Worm (Caenorhabditis elegans) whole organism, L1 larva: ENCODE measurements around the gene msra-1.

ENCODE experiments used
- C04F5.9 ChIP-seq: sonication (generic microtip); optimal IDR thresholded peaks from 2 replicates; lab custom pipeline; 2016; ENCODE audit warnings: missing genetic modification characterization, missing compliant biosample characterization
- aly-2 ChIP-seq: fragments of 150-350 bp; optimal IDR thresholded peaks from 2 replicates; lab custom pipeline; 2014; ENCODE audit warnings: missing biosample characterization, missing genetic modification characterization
- ceh-63 ChIP-seq: fragments of 200-800 bp; sonication (Bioruptor generic); optimal IDR thresholded peaks from 2 replicates; lab custom pipeline; 2018; ENCODE audit warnings: mild to moderate bottlenecking, missing genetic modification characterization, missing compliant biosample characterization
- dpl-1 ChIP-seq, 3 experiments: fragments of 150-350 bp in 2 of 3; sonication (generic microtip) in 1 of 3; optimal IDR thresholded peaks; 2 replicates each; lab custom pipeline; 2014 to 2017; ENCODE audit warnings: missing biosample characterization in 3 of 3, missing genetic modification characterization in 3 of 3, missing genetic modification reagents in 3 of 3
- efl-1 ChIP-seq, 4 experiments: fragments of 150-350 bp; optimal IDR thresholded peaks in 3 of 4; peaks in 1 of 4; 1 replicate in 1 of 4; 2 replicates in 3 of 4; lab custom pipeline; 2014; ENCODE audit warnings: missing biosample characterization in 2 of 4, missing genetic modification characterization in 2 of 4, missing genetic modification reagents in 2 of 4
- efl-3 ChIP-seq: fragments of 200-800 bp; sonication (Bioruptor generic); optimal IDR thresholded peaks from 2 replicates; lab custom pipeline; 2018; ENCODE audit warnings: mild to moderate bottlenecking, missing genetic modification characterization, missing compliant biosample characterization
- fkh-8 ChIP-seq: sonication (generic microtip); optimal IDR thresholded peaks from 2 replicates; lab custom pipeline; 2016; ENCODE audit warnings: mild to moderate bottlenecking, missing genetic modification characterization, missing compliant biosample characterization
- grh-1 ChIP-seq: fragments of 200-800 bp; sonication (Bioruptor generic); IDR thresholded peaks from 2 replicates; pipeline ENCODE4 v1.3.6; 2022; ENCODE audit warnings: missing genetic modification reagents, missing genetic modification characterization, missing compliant biosample characterization
- hlh-17 ChIP-seq: fragments of 200-800 bp; sonication (Bioruptor generic); optimal IDR thresholded peaks from 2 replicates; lab custom pipeline; 2018; ENCODE audit warnings: missing genetic modification characterization, mild to moderate bottlenecking, missing compliant biosample characterization, moderate library complexity, borderline replicate concordance
- irx-1 ChIP-seq: sonication (generic microtip); optimal IDR thresholded peaks from 2 replicates; lab custom pipeline; 2016; ENCODE audit warnings: missing genetic modification characterization, missing compliant biosample characterization
- jun-1 ChIP-seq: fragments of 150-350 bp; optimal IDR thresholded peaks from 2 replicates; lab custom pipeline; 2014; ENCODE audit warnings: missing biosample characterization, missing genetic modification reagents, missing genetic modification characterization
- lin-13 ChIP-seq: fragments of 150-350 bp; optimal IDR thresholded peaks from 2 replicates; lab custom pipeline; 2014; ENCODE audit warnings: missing biosample characterization, missing genetic modification reagents, missing genetic modification characterization
- lin-14 ChIP-seq: fragments of 200-800 bp; sonication (Bioruptor generic); optimal IDR thresholded peaks from 2 replicates; lab custom pipeline; 2018; ENCODE audit warnings: mild to moderate bottlenecking, missing genetic modification characterization, moderate library complexity, missing compliant biosample characterization
- lin-35 ChIP-seq, 2 experiments: fragments of 150-350 bp; optimal IDR thresholded peaks; 2 replicates each; lab custom pipeline; 2014; ENCODE audit warnings: missing biosample characterization in 2 of 2, missing genetic modification characterization in 2 of 2, missing genetic modification reagents in 2 of 2
- lin-39 ChIP-seq: fragments of 150-350 bp; optimal IDR thresholded peaks from 2 replicates; lab custom pipeline; 2014; ENCODE audit warnings: missing biosample characterization, missing genetic modification reagents, missing genetic modification characterization
- lsy-2 ChIP-seq, 2 experiments: fragments of 150-350 bp; optimal IDR thresholded peaks; 2 replicates each; lab custom pipeline; 2014; ENCODE audit warnings: missing biosample characterization in 2 of 2, missing genetic modification characterization in 2 of 2
- mef-2 ChIP-seq: fragments of 150-350 bp; optimal IDR thresholded peaks from 2 replicates; lab custom pipeline; 2014; ENCODE audit warnings: missing biosample characterization, missing genetic modification characterization
- mep-1 ChIP-seq: fragments of 150-350 bp; optimal IDR thresholded peaks from 2 replicates; lab custom pipeline; 2014; ENCODE audit warnings: missing biosample characterization, missing genetic modification characterization
- nhr-20 ChIP-seq: sonication (generic microtip); optimal IDR thresholded peaks from 2 replicates; lab custom pipeline; 2016; ENCODE audit warnings: mild to moderate bottlenecking, missing genetic modification characterization, missing compliant biosample characterization
- nhr-71 ChIP-seq: sonication (generic microtip); optimal IDR thresholded peaks from 2 replicates; lab custom pipeline; 2016; ENCODE audit warnings: mild to moderate bottlenecking, missing genetic modification characterization, moderate library complexity, missing compliant biosample characterization
- nhr-84 ChIP-seq: sonication (generic microtip); optimal IDR thresholded peaks from 2 replicates; lab custom pipeline; 2017; ENCODE audit warnings: missing biosample characterization, missing genetic modification characterization
- nhr-85 ChIP-seq: sonication (generic microtip); peaks from one replicate; lab custom pipeline; 2016; ENCODE audit warnings: missing genetic modification characterization, inconsistent platforms, missing compliant biosample characterization
- pag-3 ChIP-seq: sonication (generic microtip); optimal IDR thresholded peaks from 2 replicates; lab custom pipeline; 2017; ENCODE audit warnings: missing genetic modification characterization, mild to moderate bottlenecking, missing compliant biosample characterization, antibody characterized with exemption, borderline replicate concordance; ENCODE audit not compliant: insufficient read depth
- pax-3 ChIP-seq: fragments of 200-800 bp; sonication (Bioruptor generic); optimal IDR thresholded peaks from 2 replicates; lab custom pipeline; 2018; ENCODE audit warnings: mild to moderate bottlenecking, missing genetic modification characterization, moderate library complexity, missing compliant biosample characterization
- pqm-1 ChIP-seq: sonication (generic microtip); optimal IDR thresholded peaks from 3 replicates; lab custom pipeline; 2017; ENCODE audit warnings: missing biosample characterization, missing genetic modification characterization
- rnt-1 ChIP-seq: sonication (generic microtip); optimal IDR thresholded peaks from 2 replicates; lab custom pipeline; 2016; ENCODE audit warnings: mild to moderate bottlenecking, missing genetic modification characterization, moderate library complexity, missing compliant biosample characterization
- snpc-4 ChIP-seq: fragments of 150-350 bp; optimal IDR thresholded peaks from 2 replicates; lab custom pipeline; 2014; ENCODE audit warnings: missing biosample characterization, missing genetic modification characterization
- snu-23 ChIP-seq: sonication (generic microtip); optimal IDR thresholded peaks from 2 replicates; lab custom pipeline; 2016; ENCODE audit warnings: missing genetic modification characterization, missing compliant biosample characterization
- tlp-1 ChIP-seq: fragments of 150-350 bp; optimal IDR thresholded peaks from 2 replicates; lab custom pipeline; 2014; ENCODE audit warnings: missing biosample characterization, missing genetic modification characterization
- unc-30 ChIP-seq: sonication (generic microtip); optimal IDR thresholded peaks from 2 replicates; lab custom pipeline; 2017; ENCODE audit warnings: missing biosample characterization, missing genetic modification characterization
- unc-62 ChIP-seq: fragments of 150-350 bp; optimal IDR thresholded peaks from 2 replicates; lab custom pipeline; 2014; ENCODE audit warnings: missing biosample characterization, missing genetic modification reagents, missing genetic modification characterization
- xbp-1 ChIP-seq: sonication (generic microtip); optimal IDR thresholded peaks from 2 replicates; lab custom pipeline; 2016; ENCODE audit warnings: missing genetic modification characterization, missing compliant biosample characterization
- ztf-4 ChIP-seq: fragments of 150-350 bp; optimal IDR thresholded peaks from 2 replicates; lab custom pipeline; 2014; ENCODE audit warnings: missing biosample characterization, missing genetic modification characterization

msra-1 gene

DNA sequence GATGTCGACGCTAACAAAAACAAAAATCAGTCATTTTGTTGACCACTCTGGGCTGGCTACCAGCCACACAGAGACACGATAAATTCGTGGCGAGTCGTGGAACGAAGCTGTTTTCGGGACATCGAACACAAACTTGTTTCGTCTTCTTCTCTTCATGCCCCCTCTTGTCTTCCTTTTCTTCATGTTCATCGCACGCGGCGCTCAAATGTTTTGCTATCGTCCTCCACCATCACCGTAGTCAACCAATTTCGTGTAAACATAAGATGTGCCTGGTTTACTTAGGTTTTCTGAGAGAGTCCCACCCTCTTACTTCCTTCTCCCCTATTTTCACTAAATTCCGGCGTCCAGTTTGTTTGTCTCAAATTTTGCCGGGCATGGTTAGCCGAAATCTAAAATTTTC is 26.5 kb upstream of the msra-1 start:
- TF ChIP-seq nhr-85 (tag; lab: Kevin White, UChicago) (peak; percentile 37), lin-39 (no peak), lin-14 (peak; percentile 5)

DNA sequence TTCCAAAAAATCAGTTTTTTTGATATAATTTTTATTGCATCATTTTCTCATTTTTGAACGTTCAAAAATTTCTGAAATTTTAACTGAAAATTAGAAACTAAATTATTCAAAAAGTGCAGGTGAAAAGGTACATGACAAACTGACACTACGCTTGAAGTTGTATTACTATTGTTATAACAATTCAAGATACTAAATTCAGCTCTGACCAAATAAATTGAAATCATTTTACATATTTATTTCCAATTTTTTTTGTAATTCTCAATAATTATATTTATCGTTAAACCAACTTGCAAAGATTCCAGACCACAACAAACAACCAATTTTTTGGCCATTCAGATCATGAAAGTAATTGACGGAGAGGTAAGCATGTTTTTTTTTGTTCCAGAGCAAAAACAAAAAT is 21.6 kb upstream of the msra-1 start, which contains the start of gene sre-3:
sre-3 (plus strand) TSS at position 301 of the 400 bp plus-strand sequence.
- TF ChIP-seq lin-35 (GFP tag; optimal IDR thresholded peaks at IDR 0.05; lab: Kevin White, UChicago): no peak

DNA sequence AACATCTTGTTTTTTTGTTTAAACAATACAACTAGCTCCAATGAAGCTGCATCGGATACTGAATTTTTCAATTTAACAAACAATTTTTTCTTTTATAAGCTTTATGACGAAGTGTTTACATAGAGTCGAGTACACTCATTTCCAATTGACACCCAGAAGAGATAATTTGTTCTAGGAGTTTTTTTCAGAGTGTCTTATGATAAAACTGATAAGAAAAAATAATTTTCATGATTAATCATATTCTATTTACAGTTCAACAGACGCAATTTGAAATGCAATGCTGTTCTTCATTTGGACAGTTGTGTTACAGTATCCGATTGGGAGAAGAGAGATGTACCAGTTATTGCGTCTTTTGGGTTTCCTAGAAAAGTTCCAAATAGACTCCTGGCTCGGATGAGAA is 18.1 kb upstream of the msra-1 start:
- TF ChIP-seq lin-13 (GFP tag; lab: Kevin White, UChicago): no peak
- no peak for TF ChIP-seq pqm-1 (tag; lab: Kevin White, UChicago)
- TF ChIP-seq ztf-4 (tag; lab: Kevin White, UChicago): no peak
- no peak for TF ChIP-seq mef-2 (tag; lab: Kevin White, UChicago)
- TF ChIP-seq pag-3 (tag; lab: Kevin White, UChicago): no peak
- no peak for TF ChIP-seq snu-23 (GFP tag; lab: Kevin White, UChicago)
- TF ChIP-seq lsy-2 (tag; optimal IDR thresholded peaks at IDR 0.05; lab: Kevin White, UChicago): no peak
- TF ChIP-seq hlh-17 (GFP tag; lab: Kevin White, UChicago): no peak
- TF ChIP-seq fkh-8 (tag; lab: Kevin White, UChicago): no peak
- no peak for TF ChIP-seq ceh-63 (GFP tag; lab: Kevin White, UChicago)
- no peak for TF ChIP-seq dpl-1 (GFP tag; optimal IDR thresholded peaks at IDR 0.05; lab: Kevin White, UChicago)
- TF ChIP-seq unc-30 (tag; lab: Kevin White, UChicago): no peak
- TF ChIP-seq pax-3 (tag; lab: Kevin White, UChicago): no peak

DNA sequence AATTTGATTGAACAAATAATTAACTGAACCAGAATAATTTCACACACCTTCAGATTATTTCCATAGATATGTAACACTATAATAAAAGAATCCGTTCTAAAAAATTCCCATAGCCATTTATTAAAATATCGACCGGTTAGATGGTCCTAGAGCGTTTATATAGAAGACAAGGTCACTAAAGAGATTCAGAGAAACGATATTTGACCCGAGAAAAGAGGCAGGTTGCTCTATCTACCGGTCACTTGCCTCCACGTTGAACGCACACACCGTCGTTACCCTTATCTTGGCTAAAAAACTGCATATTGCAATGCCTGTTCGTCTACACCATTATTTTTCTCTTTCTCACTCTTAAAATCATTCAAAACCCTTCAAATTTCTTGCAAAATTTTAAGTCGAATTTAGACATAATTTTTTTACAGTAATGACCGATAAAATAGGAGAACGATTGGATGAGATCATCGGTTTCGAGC is 17.3 kb upstream of the msra-1 start, which contains the start of gene C07D10.5:
C07D10.5 (plus strand) TSS at position 420 of the 470 bp plus-strand sequence.
- TF ChIP-seq efl-1 (optimal IDR thresholded peaks at IDR 0.05; lab: Kevin White, UChicago) (no peak), efl-1 (GFP tag; optimal IDR thresholded peaks at IDR 0.05 in 1 of 2; lab: Kevin White, UChicago) (no peak), jun-1 (tag; lab: Kevin White, UChicago) (no peak), snpc-4 (tag; lab: Kevin White, UChicago) (no peak), rnt-1 (tag; lab: Kevin White, UChicago) (no peak), irx-1 (no peak), unc-62 (no peak), mep-1 (tag; lab: Kevin White, UChicago) (no peak), lsy-2 (tag; optimal IDR thresholded peaks at IDR 0.05; lab: Kevin White, UChicago) (no peak), xbp-1 (tag; lab: Kevin White, UChicago) (no peak), efl-3 (GFP tag; lab: Kevin White, UChicago) (no peak)

DNA sequence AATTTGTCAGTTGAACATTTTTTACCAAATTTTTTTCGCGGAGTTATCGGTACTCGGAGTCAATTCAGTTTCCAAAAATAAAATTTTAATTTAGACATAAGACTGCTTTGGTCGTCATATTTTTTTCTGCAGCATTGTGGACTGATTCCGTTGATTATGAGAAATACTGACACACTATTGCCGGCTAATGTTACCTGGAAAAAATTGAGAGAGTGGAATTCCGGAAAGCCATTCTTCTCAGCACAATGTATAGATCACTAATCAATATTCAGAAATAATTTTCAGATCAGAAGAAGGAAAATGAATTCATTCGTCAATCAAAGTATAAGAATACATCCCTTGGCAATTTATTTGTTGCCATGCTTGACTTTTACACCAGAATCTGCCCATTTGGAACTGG is 15.2 kb upstream of the msra-1 start, which contains the start of gene C07D10.6:
C07D10.6 (plus strand) TSS at position 301 of the 400 bp plus-strand sequence.
- TF ChIP-seq tlp-1 (tag; lab: Kevin White, UChicago) (no peak), C04F5.9 (no peak), nhr-71 (no peak), nhr-84 (tag; lab: Kevin White, UChicago) (no peak), nhr-20 (no peak), xbp-1 (tag; lab: Kevin White, UChicago) (no peak), lin-35 (GFP tag; optimal IDR thresholded peaks at IDR 0.05; lab: Kevin White, UChicago) (no peak), aly-2 (tag; lab: Kevin White, UChicago) (no peak), grh-1 (GFP tag; lab: Robert Waterston, UW) (no peak)
